Worm (Caenorhabditis elegans) whole organism, L2 larva: ENCODE results near the gene C55B6.4.

ENCODE experiments used
- C34F6.9 ChIP-seq: fragments of 150-350 bp; optimal IDR thresholded peaks from 2 replicates; lab custom pipeline; 2014; ENCODE audit warnings: missing biosample characterization, missing genetic modification characterization
- F13H6.1 ChIP-seq: sonication (generic microtip); optimal IDR thresholded peaks from 2 replicates; lab custom pipeline; 2016; ENCODE audit warnings: missing genetic modification characterization, missing compliant biosample characterization
- R02D3.7 ChIP-seq: fragments of 150-350 bp; optimal IDR thresholded peaks from 2 replicates; lab custom pipeline; 2014; ENCODE audit warnings: missing biosample characterization, missing genetic modification characterization
- Y55F3AM.14 ChIP-seq: fragments of 200-800 bp; sonication (Bioruptor generic); optimal IDR thresholded peaks from 2 replicates; lab custom pipeline; 2018; ENCODE audit warnings: mild to moderate bottlenecking, missing genetic modification characterization, missing compliant biosample characterization
- ZK546.5 ChIP-seq: sonication (generic microtip); optimal IDR thresholded peaks from 2 replicates; lab custom pipeline; 2017; ENCODE audit warnings: missing biosample characterization, missing genetic modification characterization
- alr-1 ChIP-seq: fragments of 150-350 bp; optimal IDR thresholded peaks from 2 replicates; lab custom pipeline; 2014; ENCODE audit warnings: missing biosample characterization, missing genetic modification characterization
- aly-2 ChIP-seq: fragments of 150-350 bp; optimal IDR thresholded peaks from 2 replicates; lab custom pipeline; 2014; ENCODE audit warnings: missing biosample characterization, missing genetic modification characterization
- ama-1 ChIP-seq: fragments of 150-350 bp; optimal IDR thresholded peaks from 2 replicates; lab custom pipeline; 2018; ENCODE audit warnings: inconsistent platforms
- blmp-1 ChIP-seq: sonication (generic microtip); optimal IDR thresholded peaks from 2 replicates; lab custom pipeline; 2017; ENCODE audit warnings: missing genetic modification characterization, mild to moderate bottlenecking, missing compliant biosample characterization, antibody characterized with exemption, moderate library complexity; ENCODE audit not compliant: insufficient read depth
- ceh-16 ChIP-seq: fragments of 150-350 bp; optimal IDR thresholded peaks from 2 replicates; lab custom pipeline; 2014; ENCODE audit warnings: missing biosample characterization, missing genetic modification characterization
- ceh-82 ChIP-seq: fragments of 150-350 bp; optimal IDR thresholded peaks from 2 replicates; lab custom pipeline; 2014; ENCODE audit warnings: missing biosample characterization, missing genetic modification characterization
- crh-2 ChIP-seq: sonication (generic microtip); optimal IDR thresholded peaks from 2 replicates; lab custom pipeline; 2017; ENCODE audit warnings: missing biosample characterization, missing genetic modification characterization
- dmd-4 ChIP-seq: sonication (generic microtip); optimal IDR thresholded peaks from 2 replicates; lab custom pipeline; 2017; ENCODE audit warnings: missing biosample characterization, missing genetic modification characterization
- egl-27 ChIP-seq: sonication (generic microtip); optimal IDR thresholded peaks from 3 replicates; lab custom pipeline; 2017; ENCODE audit warnings: missing biosample characterization, missing genetic modification reagents, missing genetic modification characterization
- elt-1 ChIP-seq: fragments of 150-350 bp; optimal IDR thresholded peaks from 2 replicates; lab custom pipeline; 2014; ENCODE audit warnings: missing biosample characterization, missing genetic modification characterization
- elt-3 ChIP-seq: sonication (generic microtip); optimal IDR thresholded peaks from 2 replicates; lab custom pipeline; 2017; ENCODE audit warnings: missing biosample characterization, missing genetic modification characterization
- fos-1 ChIP-seq: fragments of 150-350 bp; optimal IDR thresholded peaks from 2 replicates; lab custom pipeline; 2014; ENCODE audit warnings: missing biosample characterization, missing genetic modification characterization
- gmeb-1 ChIP-seq: fragments of 150-350 bp; optimal IDR thresholded peaks from 2 replicates; lab custom pipeline; 2014; ENCODE audit warnings: missing biosample characterization, missing genetic modification characterization
- lin-11 ChIP-seq: fragments of 150-350 bp; sonication (generic microtip); optimal IDR thresholded peaks from 2 replicates; lab custom pipeline; 2014; ENCODE audit warnings: missing biosample characterization, missing genetic modification characterization, inconsistent platforms, mixed read lengths
- lin-13 ChIP-seq: fragments of 150-350 bp; optimal IDR thresholded peaks from 2 replicates; lab custom pipeline; 2014; ENCODE audit warnings: missing biosample characterization, missing genetic modification reagents, missing genetic modification characterization
- lin-39 ChIP-seq: fragments of 150-350 bp; optimal IDR thresholded peaks from 2 replicates; lab custom pipeline; 2014; ENCODE audit warnings: missing biosample characterization, missing genetic modification reagents, missing genetic modification characterization
- lsy-2 ChIP-seq, 2 experiments: fragments of 150-350 bp in 1 of 2; sonication (generic microtip) in 1 of 2; optimal IDR thresholded peaks; 2 replicates each; lab custom pipeline; 2014 to 2017; ENCODE audit warnings: missing biosample characterization in 2 of 2, missing genetic modification characterization in 2 of 2
- mab-5 ChIP-seq: fragments of 150-350 bp; optimal IDR thresholded peaks from 2 replicates; lab custom pipeline; 2014; ENCODE audit warnings: missing biosample characterization, missing genetic modification characterization
- mbf-1 ChIP-seq: sonication (generic microtip); optimal IDR thresholded peaks from 2 replicates; lab custom pipeline; 2017; ENCODE audit warnings: missing biosample characterization, missing genetic modification characterization
- mdl-1 ChIP-seq, 2 experiments: fragments of 150-350 bp in 1 of 2; sonication (generic microtip) in 1 of 2; optimal IDR thresholded peaks; 2 replicates each; lab custom pipeline; 2017; ENCODE audit warnings: missing biosample characterization in 2 of 2, missing genetic modification characterization in 2 of 2
- nhr-10 ChIP-seq: sonication (generic microtip); optimal IDR thresholded peaks from 2 replicates; lab custom pipeline; 2017; ENCODE audit warnings: missing biosample characterization, missing genetic modification characterization
- nhr-11 ChIP-seq: fragments of 150-350 bp; optimal IDR thresholded peaks from 2 replicates; lab custom pipeline; 2014; ENCODE audit warnings: missing biosample characterization, missing genetic modification characterization
- nhr-12 ChIP-seq: fragments of 150-350 bp; optimal IDR thresholded peaks from 2 replicates; lab custom pipeline; 2014; ENCODE audit warnings: missing biosample characterization, missing genetic modification characterization
- nhr-129 ChIP-seq: fragments of 150-350 bp; optimal IDR thresholded peaks from 2 replicates; lab custom pipeline; 2014; ENCODE audit warnings: missing biosample characterization, missing genetic modification characterization
- nhr-21 ChIP-seq: fragments of 150-350 bp; optimal IDR thresholded peaks from 2 replicates; lab custom pipeline; 2014; ENCODE audit warnings: missing biosample characterization, missing genetic modification characterization
- nhr-23 ChIP-seq: fragments of 150-350 bp; optimal IDR thresholded peaks from 2 replicates; lab custom pipeline; 2014; ENCODE audit warnings: missing biosample characterization, missing genetic modification reagents, missing genetic modification characterization
- nhr-237 ChIP-seq: fragments of 150-350 bp; optimal IDR thresholded peaks from 2 replicates; lab custom pipeline; 2014; ENCODE audit warnings: missing biosample characterization, missing genetic modification characterization
- nhr-25 ChIP-seq: fragments of 150-350 bp; sonication (generic microtip); optimal IDR thresholded peaks from 3 replicates; lab custom pipeline; 2014; ENCODE audit warnings: missing biosample characterization, missing genetic modification characterization
- nhr-6 ChIP-seq: fragments of 150-350 bp; optimal IDR thresholded peaks from 2 replicates; lab custom pipeline; 2014; ENCODE audit warnings: missing biosample characterization, missing genetic modification characterization
- nhr-77 ChIP-seq: fragments of 150-350 bp; optimal IDR thresholded peaks from 2 replicates; lab custom pipeline; 2014; ENCODE audit warnings: missing biosample characterization, missing genetic modification characterization
- peb-1 ChIP-seq: fragments of 150-350 bp; optimal IDR thresholded peaks from 2 replicates; lab custom pipeline; 2014; ENCODE audit warnings: missing biosample characterization, missing genetic modification characterization
- sem-4 ChIP-seq: fragments of 150-350 bp; optimal IDR thresholded peaks from 2 replicates; lab custom pipeline; 2014; ENCODE audit warnings: missing biosample characterization, missing genetic modification reagents, missing genetic modification characterization
- skn-1 ChIP-seq: sonication (generic microtip); optimal IDR thresholded peaks from 2 replicates; lab custom pipeline; 2017; ENCODE audit warnings: missing biosample characterization, missing genetic modification characterization
- sma-3 ChIP-seq: sonication (generic microtip); optimal IDR thresholded peaks from 2 replicates; lab custom pipeline; 2016; ENCODE audit warnings: missing genetic modification reagents, missing genetic modification characterization, missing compliant biosample characterization
- sma-9 ChIP-seq, 2 experiments: fragments of 150-350 bp in 1 of 2; sonication (generic microtip) in 1 of 2; optimal IDR thresholded peaks; 2 replicates each; lab custom pipeline; 2014 to 2016; ENCODE audit warnings: missing genetic modification characterization in 2 of 2, mild to moderate bottlenecking in 1 of 2, missing biosample characterization in 1 of 2, missing compliant biosample characterization in 1 of 2, missing genetic modification reagents in 1 of 2, moderate library complexity in 1 of 2
- snpc-4 ChIP-seq: fragments of 150-350 bp; optimal IDR thresholded peaks from 2 replicates; lab custom pipeline; 2014; ENCODE audit warnings: missing biosample characterization, missing genetic modification characterization
- unc-39 ChIP-seq: fragments of 150-350 bp; optimal IDR thresholded peaks from 2 replicates; lab custom pipeline; 2014; ENCODE audit warnings: missing biosample characterization, missing genetic modification characterization
- unc-55 ChIP-seq: fragments of 150-350 bp; sonication (generic microtip); optimal IDR thresholded peaks from 3 replicates; lab custom pipeline; 2014; ENCODE audit warnings: missing biosample characterization, missing genetic modification reagents, missing genetic modification characterization
- unc-62 ChIP-seq: fragments of 150-350 bp; optimal IDR thresholded peaks from 2 replicates; lab custom pipeline; 2014; ENCODE audit warnings: missing biosample characterization, missing genetic modification reagents, missing genetic modification characterization
- zag-1 ChIP-seq: fragments of 150-350 bp; optimal IDR thresholded peaks from 2 replicates; lab custom pipeline; 2014; ENCODE audit warnings: missing biosample characterization, missing genetic modification characterization
- ztf-1 ChIP-seq: fragments of 200-800 bp; sonication (Bioruptor generic); conservative IDR thresholded peaks from 2 replicates; pipeline ENCODE4 v1.3.6; 2022; ENCODE audit warnings: missing genetic modification characterization, missing compliant biosample characterization
- ztf-11 ChIP-seq: sonication (generic microtip); optimal IDR thresholded peaks from 2 replicates; lab custom pipeline; 2017; ENCODE audit warnings: missing biosample characterization, missing genetic modification characterization
- ztf-4 ChIP-seq: fragments of 150-350 bp; optimal IDR thresholded peaks from 2 replicates; lab custom pipeline; 2014; ENCODE audit warnings: missing biosample characterization, missing genetic modification characterization

Gene C55B6.4

DNA sequence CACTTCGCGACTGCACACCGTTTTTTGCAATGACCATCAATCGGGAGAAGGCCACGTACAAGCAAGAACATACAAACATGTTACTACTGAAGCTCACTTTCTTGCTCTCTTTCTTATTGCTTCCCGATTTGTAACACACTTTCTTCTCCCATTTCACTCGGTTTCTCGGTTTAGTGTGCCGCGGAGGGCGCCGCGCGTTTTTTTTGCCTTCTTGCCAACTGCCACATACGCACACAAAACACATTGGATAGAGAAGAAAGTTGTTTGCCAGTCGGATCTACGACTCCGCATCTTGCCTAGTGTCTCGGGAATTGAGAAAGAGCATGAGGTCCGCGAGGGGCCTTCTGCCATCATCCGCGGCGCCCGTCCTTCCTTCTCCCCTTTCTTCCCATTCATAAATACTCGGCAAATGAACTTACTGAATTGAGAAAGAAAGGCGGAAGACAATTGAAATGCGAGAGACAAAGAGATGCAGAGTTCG, 47.3 kb upstream of the C55B6.4 start:
- TF ChIP-seq ztf-4 (tag; lab: Kevin White, UChicago) = peak; percentile 28
- no peak for TF ChIP-seq sma-3 (GFP tag; lab: Kevin White, UChicago)
- no peak for TF ChIP-seq peb-1
- peak; percentile 95 for TF ChIP-seq F13H6.1
- no peak for TF ChIP-seq R02D3.7 (tag; lab: Kevin White, UChicago)
- TF ChIP-seq aly-2 = no peak
- TF ChIP-seq zag-1 (tag; lab: Kevin White, UChicago) = peak; percentile 70
- TF ChIP-seq unc-39 = peak; percentile 94
- no peak for TF ChIP-seq mdl-1 (tag; optimal IDR thresholded peaks at IDR 0.05; lab: Kevin White, UChicago)
- TF ChIP-seq elt-3 (tag; lab: Kevin White, UChicago) = no peak
- peak; percentile 36 for TF ChIP-seq snpc-4 (tag; lab: Kevin White, UChicago)
- TF ChIP-seq ztf-1 (GFP tag; lab: Robert Waterston, UW) = no peak
- peak; percentile 44 for TF ChIP-seq Y55F3AM.14 (GFP tag; lab: Kevin White, UChicago)
- peak; percentile 56 for TF ChIP-seq sem-4 (tag; lab: Kevin White, UChicago)
- TF ChIP-seq unc-55 (GFP tag; lab: Kevin White, UChicago) = peak; percentile 44
- no peak for TF ChIP-seq alr-1 (tag; lab: Kevin White, UChicago)
- TF ChIP-seq elt-1 (tag; lab: Kevin White, UChicago) = no peak
- no peak for TF ChIP-seq ceh-16 (tag; lab: Kevin White, UChicago)
- TF ChIP-seq nhr-237 (tag; lab: Kevin White, UChicago) = no peak
- TF ChIP-seq sma-9 (GFP tag; optimal IDR thresholded peaks at IDR 0.05; lab: Kevin White, UChicago) = peak; percentile 58
- TF ChIP-seq sma-9 (tag; optimal IDR thresholded peaks at IDR 0.05; lab: Kevin White, UChicago) = no peak
- TF ChIP-seq lin-13 (GFP tag; lab: Kevin White, UChicago) = peak; percentile 41
- no peak for TF ChIP-seq dmd-4 (tag; lab: Kevin White, UChicago)
- TF ChIP-seq nhr-11 (tag; lab: Kevin White, UChicago) = no peak
- TF ChIP-seq nhr-23 (tag; lab: Kevin White, UChicago) = no peak
- TF ChIP-seq ceh-82 (tag; lab: Kevin White, UChicago) = no peak
- no peak for TF ChIP-seq egl-27
- TF ChIP-seq nhr-129 = peak; percentile 80
- TF ChIP-seq nhr-25 (tag; lab: Kevin White, UChicago) = no peak
- no peak for TF ChIP-seq lin-11 (tag; lab: Kevin White, UChicago)
- TF ChIP-seq mab-5 (tag; lab: Kevin White, UChicago) = no peak
- TF ChIP-seq nhr-12 (tag; lab: Kevin White, UChicago) = no peak
- TF ChIP-seq skn-1 = no peak
- peak; percentile 75 for TF ChIP-seq C34F6.9 (tag; lab: Kevin White, UChicago)
- no peak for TF ChIP-seq nhr-10 (tag; lab: Kevin White, UChicago)
- TF ChIP-seq crh-2 (tag; lab: Kevin White, UChicago) = peak; percentile 76
- TF ChIP-seq blmp-1 = no peak
- peak; percentile 13 for TF ChIP-seq gmeb-1 (tag; lab: Kevin White, UChicago)
- TF ChIP-seq nhr-77 (tag; lab: Kevin White, UChicago) = no peak
- TF ChIP-seq ama-1 = no peak
- no peak for TF ChIP-seq unc-62 (GFP tag; lab: Kevin White, UChicago)
- no peak for TF ChIP-seq nhr-6 (tag; lab: Kevin White, UChicago)
- no peak for TF ChIP-seq ztf-11 (tag; lab: Kevin White, UChicago)
- TF ChIP-seq nhr-21 = no peak
- peak; percentile 1 for TF ChIP-seq fos-1 (tag; lab: Kevin White, UChicago)
- no peak for TF ChIP-seq ZK546.5 (tag; lab: Kevin White, UChicago)
- no peak for TF ChIP-seq mbf-1 (tag; lab: Kevin White, UChicago)
- TF ChIP-seq lsy-2 (tag; optimal IDR thresholded peaks at IDR 0.05; lab: Kevin White, UChicago) = peak; percentile 32 to 37
- TF ChIP-seq lin-39 (tag; lab: Kevin White, UChicago) = no peak
